Fruit fly (Drosophila melanogaster) ovary, adult (tissue): ENCODE measurements around the gene CG17129.

Source experiments
- CG17801 ChIP-seq: fragments of 200-800 bp; optimal IDR thresholded peaks from 2 replicates; lab custom pipeline; 2019; ENCODE audit warnings: missing biosample characterization, mild to moderate bottlenecking, missing genetic modification characterization, moderate library complexity; ENCODE audit not compliant: partially characterized antibody

CG17129 gene

dm6 chr3L:680258-680657 is at the start of gene CG17129:
Gene CG17129, minus strand, starts transcription at chr3L:680326.
- peak; percentile 70 for TF ChIP-seq CG17801 (GFP tag; lab: Kevin White, UChicago)

- TF ChIP-seq CG17801 (GFP tag; lab: Kevin White, UChicago) = no peak
Observed at dm6 chr3L:729345-729744, 49.2 kb upstream of the CG17129 start.

dm6 chr3L:728579-728978 is 48.5 kb upstream of the CG17129 start:
- no peak for TF ChIP-seq CG17801 (GFP tag; lab: Kevin White, UChicago)

DNA sequence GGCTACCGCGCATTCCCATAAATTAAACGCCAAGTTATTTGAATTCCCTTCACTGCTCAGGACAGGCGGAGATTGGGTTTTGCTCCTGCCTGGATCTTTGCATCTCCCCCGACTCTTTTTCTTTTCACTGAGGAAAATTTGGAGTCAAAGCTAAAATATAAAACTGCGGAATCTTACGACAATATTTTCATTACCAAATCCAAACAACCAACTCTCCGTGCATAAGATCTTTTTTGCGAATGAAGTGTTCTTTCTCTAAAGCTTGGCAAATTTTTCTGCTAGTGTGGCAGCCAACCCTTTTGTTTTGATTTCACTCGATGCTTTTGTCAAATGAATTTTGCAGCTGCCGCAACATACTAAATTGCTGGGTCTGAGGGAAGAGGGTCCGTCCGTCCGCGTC is 47.7 kb upstream of the CG17129 start:
- TF ChIP-seq CG17801 (GFP tag; lab: Kevin White, UChicago) = no peak

dm6 chr3L:727190-727589 is 47.1 kb upstream of the CG17129 start:
- no peak for TF ChIP-seq CG17801 (GFP tag; lab: Kevin White, UChicago)

- no peak for TF ChIP-seq CG17801 (GFP tag; lab: Kevin White, UChicago)
Observed at dm6 chr3L:726486-727180, 46.5 kb upstream of the CG17129 start.

dm6 chr3L:725527-726191 is 45.5 kb upstream of the CG17129 start:
- no peak for TF ChIP-seq CG17801 (GFP tag; lab: Kevin White, UChicago)

dm6 chr3L:724518-725341 is 44.6 kb upstream of the CG17129 start:
- TF ChIP-seq CG17801 (GFP tag; lab: Kevin White, UChicago) = peak; percentile 34

dm6 chr3L:723654-724461 is 43.7 kb upstream of the CG17129 start:
- no peak for TF ChIP-seq CG17801 (GFP tag; lab: Kevin White, UChicago)

- no peak for TF ChIP-seq CG17801 (GFP tag; lab: Kevin White, UChicago)
Observed at dm6 chr3L:722386-722785, 42.3 kb upstream of the CG17129 start.

- no peak for TF ChIP-seq CG17801 (GFP tag; lab: Kevin White, UChicago)
Observed at dm6 chr3L:721863-722262, 41.7 kb upstream of the CG17129 start.

- no peak for TF ChIP-seq CG17801 (GFP tag; lab: Kevin White, UChicago)
Observed at dm6 chr3L:721026-721425, 40.9 kb upstream of the CG17129 start.

- TF ChIP-seq CG17801 (GFP tag; lab: Kevin White, UChicago) = no peak
Observed at dm6 chr3L:718378-718777, 38.3 kb upstream of the CG17129 start.

DNA sequence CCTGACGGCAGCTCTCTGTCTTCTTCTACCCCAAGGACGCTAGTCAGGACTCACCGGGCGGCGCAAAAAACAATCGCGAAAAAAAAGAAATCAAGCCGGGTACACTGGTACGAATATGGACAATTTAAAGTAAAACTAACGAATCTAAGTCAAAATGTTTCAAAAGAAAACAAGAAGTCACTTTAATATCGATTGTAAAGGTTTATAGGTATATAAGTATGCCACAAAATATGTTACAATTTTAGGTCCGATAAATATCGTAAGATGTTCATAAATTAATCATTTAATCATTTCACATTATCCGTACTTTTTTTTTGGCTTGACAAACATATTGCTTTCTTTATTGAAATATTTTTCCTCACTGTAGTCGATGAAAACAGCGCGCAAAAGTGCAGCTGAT is 36.0 kb upstream of the CG17129 start:
- TF ChIP-seq CG17801 (GFP tag; lab: Kevin White, UChicago) = no peak
